Worm (Caenorhabditis elegans): ENCODE results near the gene nhr-189.

Gene nhr-189

ce11 chrV:3814938-3815337, 45.1 kb downstream of the nhr-189 start, which contains the start of gene H10D18.1:
H10D18.1 (plus strand) TSS chrV:3815214.
- TF ChIP-seq elt-3 (tag; optimal IDR thresholded peaks at IDR 0.05) (no peak), ham-2 (GFP tag; optimal IDR thresholded peaks at IDR 0.05) (no peak), ces-1 (GFP tag; optimal IDR thresholded peaks at IDR 0.05) (peak; percentile 22), ztf-11 (tag; optimal IDR thresholded peaks at IDR 0.05) (no peak), tbx-8 (GFP tag; optimal IDR thresholded peaks at IDR 0.05) (no peak)

ce11 chrV:3814009-3814408, 46.0 kb downstream of the nhr-189 start:
- TF ChIP-seq snpc-4 (tag; optimal IDR thresholded peaks at IDR 0.05) (no peak), nhr-2 (tag; optimal IDR thresholded peaks at IDR 0.05) (no peak), lin-32 (GFP tag; optimal IDR thresholded peaks at IDR 0.05) (no peak), tbx-8 (GFP tag; optimal IDR thresholded peaks at IDR 0.05) (no peak)

ce11 chrV:3812291-3812690, 47.8 kb downstream of the nhr-189 start, which contains the start of gene scl-12:
scl-12 (plus strand) TSS chrV:3812591.
- no peak for TF ChIP-seq ztf-11 (tag; optimal IDR thresholded peaks at IDR 0.05)
- no peak for TF ChIP-seq tbx-8 (GFP tag; optimal IDR thresholded peaks at IDR 0.05)
- TF ChIP-seq drap-1 (GFP tag; optimal IDR thresholded peaks at IDR 0.05): no peak
- TF ChIP-seq hlh-1 (tag; optimal IDR thresholded peaks at IDR 0.05): no peak
- TF ChIP-seq nhr-237 (tag; optimal IDR thresholded peaks at IDR 0.05): no peak
- no peak for TF ChIP-seq lin-13 (tag; optimal IDR thresholded peaks at IDR 0.05)

ce11 chrV:3811541-3811940, 48.5 kb downstream of the nhr-189 start, which contains the start of gene scl-13:
scl-13 (minus strand) TSS chrV:3811641.
- TF ChIP-seq drap-1 (GFP tag; optimal IDR thresholded peaks at IDR 0.05): no peak
- TF ChIP-seq ces-1 (GFP tag; optimal IDR thresholded peaks at IDR 0.05): no peak
- no peak for TF ChIP-seq unc-120 (tag; optimal IDR thresholded peaks at IDR 0.05; ENCODE audit: poor library complexity, severe bottlenecking)
- TF ChIP-seq mab-5 (tag; optimal IDR thresholded peaks at IDR 0.05): no peak
- TF ChIP-seq unc-62 (GFP tag; optimal IDR thresholded peaks at IDR 0.05): no peak
- TF ChIP-seq lin-13 (tag; optimal IDR thresholded peaks at IDR 0.05): no peak
- no peak for TF ChIP-seq mls-2 (tag; optimal IDR thresholded peaks at IDR 0.05)
- no peak for TF ChIP-seq sem-2 (GFP tag; optimal IDR thresholded peaks at IDR 0.05)
- no peak for TF ChIP-seq ztf-11 (tag; optimal IDR thresholded peaks at IDR 0.05)
- TF ChIP-seq lin-32 (GFP tag; optimal IDR thresholded peaks at IDR 0.05): no peak
- TF ChIP-seq ceh-83 (GFP tag; optimal IDR thresholded peaks at IDR 0.05): no peak
- TF ChIP-seq hlh-1 (tag; optimal IDR thresholded peaks at IDR 0.05): no peak
- no peak for TF ChIP-seq nhr-12 (tag; optimal IDR thresholded peaks at IDR 0.05)
- no peak for TF ChIP-seq nhr-2 (tag; optimal IDR thresholded peaks at IDR 0.05)
- no peak for TF ChIP-seq elt-3 (tag; optimal IDR thresholded peaks at IDR 0.05)
- no peak for TF ChIP-seq nhr-76 (tag; optimal IDR thresholded peaks at IDR 0.05)
- TF ChIP-seq mep-1 (tag; optimal IDR thresholded peaks at IDR 0.05): no peak

- no peak for TF ChIP-seq ceh-39 (tag; optimal IDR thresholded peaks at IDR 0.05)
- no peak for TF ChIP-seq ztf-11 (tag; optimal IDR thresholded peaks at IDR 0.05)
- no peak for TF ChIP-seq elt-3 (tag; optimal IDR thresholded peaks at IDR 0.05)
- no peak for TF ChIP-seq nhr-12 (tag; optimal IDR thresholded peaks at IDR 0.05)
- TF ChIP-seq drap-1 (GFP tag; optimal IDR thresholded peaks at IDR 0.05): no peak
These were observed 50.0 kb downstream of the nhr-189 start for ce11 chrV:3810035-3810434.

All from whole organism, mixed stage, embryonic.